Worm (Caenorhabditis elegans): ENCODE results near the gene R10D12.13.

DNA sequence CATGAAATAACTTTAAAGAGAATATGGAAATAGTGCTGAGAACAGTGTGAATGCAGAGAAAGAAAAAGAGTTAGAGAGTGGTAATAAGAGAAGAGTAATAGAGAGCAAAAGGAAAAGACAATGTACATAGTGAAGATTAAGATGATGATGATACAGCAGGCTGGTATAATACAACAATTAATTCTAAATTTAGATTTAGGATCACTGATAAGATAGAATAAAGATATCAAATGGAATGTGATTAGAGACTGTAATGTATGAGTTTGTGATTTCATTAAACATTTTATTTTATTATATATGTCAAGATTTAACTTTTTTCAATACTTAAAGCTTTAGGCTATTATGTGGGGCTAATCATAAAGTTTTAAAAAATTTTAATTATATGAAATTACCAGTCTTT, 9.0 kb upstream of the R10D12.13 start, which contains the start of gene R10D12.8:
- TF ChIP-seq snpc-4 (GFP tag; optimal IDR thresholded peaks at IDR 0.05): no peak
- TF ChIP-seq snpc-4 (tag; optimal IDR thresholded peaks at IDR 0.05): no peak
- TF ChIP-seq ekl-4 (GFP tag; IDR thresholded peaks at IDR 0.05): no peak
- TF ChIP-seq F49E8.2 (tag; optimal IDR thresholded peaks at IDR 0.05; ENCODE audit: insufficient read depth): no peak
- no peak for TF ChIP-seq pha-4 (tag; optimal IDR thresholded peaks at IDR 0.05)
- TF ChIP-seq nhr-120 (GFP tag; IDR thresholded peaks at IDR 0.05): no peak
- no peak for TF ChIP-seq cebp-1 (GFP tag; IDR thresholded peaks at IDR 0.05)
- TF ChIP-seq cebp-1 (tag; optimal IDR thresholded peaks at IDR 0.05): no peak
- TF ChIP-seq madf-6 (GFP tag; IDR thresholded peaks at IDR 0.05): no peak
- TF ChIP-seq efl-1 (GFP tag; optimal IDR thresholded peaks at IDR 0.05): no peak

Measured in whole organism, young adult.